Worm (Caenorhabditis elegans) whole organism, L4 larva: ENCODE data around the gene Y22D7AL.16.

Experiments used
- F10B5.3 ChIP-seq: sonication (generic microtip); optimal IDR thresholded peaks from 2 replicates; lab custom pipeline; 2016; ENCODE audit warnings: mild to moderate bottlenecking, missing genetic modification characterization, missing compliant biosample characterization
- F37D6.2 ChIP-seq: sonication (generic microtip); optimal IDR thresholded peaks from 2 replicates; lab custom pipeline; 2016; ENCODE audit warnings: mild to moderate bottlenecking, missing genetic modification characterization, missing compliant biosample characterization
- R02D3.7 ChIP-seq: fragments of 150-350 bp; sonication (generic microtip); optimal IDR thresholded peaks from 3 replicates; lab custom pipeline; 2014; ENCODE audit warnings: missing biosample characterization, missing genetic modification characterization
- T26A8.4 ChIP-seq: fragments of 200-800 bp; sonication (Bioruptor generic); IDR thresholded peaks from 2 replicates; pipeline ENCODE4 v1.3.6; 2022; ENCODE audit warnings: missing genetic modification characterization, missing compliant biosample characterization
- Y5F2A.4 ChIP-seq: fragments of 200-800 bp; sonication (Bioruptor generic); optimal IDR thresholded peaks from 2 replicates; lab custom pipeline; 2018; ENCODE audit warnings: mild to moderate bottlenecking, missing genetic modification characterization, missing compliant biosample characterization
- ama-1 ChIP-seq: fragments of 150-350 bp; optimal IDR thresholded peaks from 2 replicates; lab custom pipeline; 2014; ENCODE audit warnings: inconsistent platforms, mixed read lengths
- attf-4 ChIP-seq: sonication (generic microtip); optimal IDR thresholded peaks from 3 replicates; lab custom pipeline; 2017; ENCODE audit warnings: missing biosample characterization, missing genetic modification characterization
- daf-12 ChIP-seq: fragments of 150-350 bp; optimal IDR thresholded peaks from 2 replicates; lab custom pipeline; 2014; ENCODE audit warnings: missing biosample characterization, missing genetic modification reagents, missing genetic modification characterization
- daf-16 ChIP-seq, 3 experiments: sonication (generic microtip); optimal IDR thresholded peaks; 2 replicates each; lab custom pipeline; 2016 to 2017; ENCODE audit warnings: missing genetic modification characterization in 3 of 3, missing genetic modification reagents in 3 of 3, mild to moderate bottlenecking in 2 of 3, missing compliant biosample characterization in 2 of 3, missing biosample characterization in 1 of 3, moderate library complexity in 1 of 3
- daf-19 ChIP-seq: fragments of 200-800 bp; sonication (Bioruptor generic); conservative IDR thresholded peaks from 2 replicates; pipeline ENCODE4 v1.3.6; 2022; ENCODE audit warnings: missing genetic modification characterization, missing compliant biosample characterization
- dmd-6 ChIP-seq: fragments of 200-800 bp; sonication (Bioruptor generic); IDR thresholded peaks from 2 replicates; pipeline ENCODE4 v1.3.6; 2022; ENCODE audit warnings: missing genetic modification reagents, missing genetic modification characterization, missing compliant biosample characterization
- dve-1 ChIP-seq: sonication (generic microtip); optimal IDR thresholded peaks from 2 replicates; lab custom pipeline; 2017; ENCODE audit warnings: antibody characterized with exemption, mild to moderate bottlenecking, missing genetic modification characterization, missing compliant biosample characterization; ENCODE audit not compliant: insufficient read depth
- egl-43 ChIP-seq: fragments of 200-800 bp; sonication (Bioruptor generic); IDR thresholded peaks from 2 replicates; pipeline ENCODE4 v1.3.6; 2022; ENCODE audit warnings: missing genetic modification reagents, missing genetic modification characterization, missing compliant biosample characterization
- fos-1 ChIP-seq: fragments of 150-350 bp; optimal IDR thresholded peaks from 2 replicates; lab custom pipeline; 2014; ENCODE audit warnings: missing biosample characterization, missing genetic modification characterization
- gei-8 ChIP-seq: fragments of 200-800 bp; sonication (Bioruptor generic); optimal IDR thresholded peaks from 2 replicates; lab custom pipeline; 2018; ENCODE audit warnings: mild to moderate bottlenecking, missing genetic modification characterization, missing compliant biosample characterization
- hif-1 ChIP-seq, 2 experiments: sonication (generic microtip); optimal IDR thresholded peaks; 2 replicates each; lab custom pipeline; 2016 to 2017; ENCODE audit warnings: missing compliant biosample characterization in 2 of 2, missing genetic modification characterization in 2 of 2, missing genetic modification reagents in 2 of 2, missing genotype in 2 of 2, mild to moderate bottlenecking in 1 of 2
- hlh-11 ChIP-seq: fragments of 200-800 bp; sonication (Bioruptor generic); optimal IDR thresholded peaks from 2 replicates; lab custom pipeline; 2018; ENCODE audit warnings: mild to moderate bottlenecking, missing genetic modification characterization, missing compliant biosample characterization
- hmg-1.1 ChIP-seq: fragments of 200-800 bp; sonication (Bioruptor generic); IDR thresholded peaks from 2 replicates; pipeline ENCODE4 v1.3.6; 2022; ENCODE audit warnings: missing genetic modification reagents, missing genetic modification characterization, missing compliant biosample characterization
- jun-1 ChIP-seq: fragments of 150-350 bp; optimal IDR thresholded peaks from 2 replicates; lab custom pipeline; 2014; ENCODE audit warnings: missing biosample characterization, missing genetic modification reagents, missing genetic modification characterization
- lim-7 ChIP-seq: fragments of 200-800 bp; sonication (Bioruptor generic); IDR thresholded peaks from 2 replicates; pipeline ENCODE4 v1.3.6; 2022; ENCODE audit warnings: missing genetic modification characterization, missing compliant biosample characterization
- lin-29 ChIP-seq: fragments of 200-800 bp; sonication (Bioruptor generic); IDR thresholded peaks from 2 replicates; pipeline ENCODE4 v1.3.6; 2022; ENCODE audit warnings: missing genetic modification reagents, missing genetic modification characterization, missing compliant biosample characterization
- lin-38 ChIP-seq: fragments of 200-800 bp; sonication (Bioruptor generic); IDR thresholded peaks from 2 replicates; pipeline ENCODE4 v1.3.6; 2022; ENCODE audit warnings: missing genetic modification reagents, missing genetic modification characterization, missing compliant biosample characterization
- lsy-2 ChIP-seq, 2 experiments: fragments of 150-350 bp in 1 of 2; sonication (generic microtip) in 1 of 2; optimal IDR thresholded peaks; 2 replicates each; lab custom pipeline; 2014 to 2017; ENCODE audit warnings: missing biosample characterization in 2 of 2, missing genetic modification characterization in 2 of 2
- mes-2 ChIP-seq: sonication (generic microtip); optimal IDR thresholded peaks from 2 replicates; lab custom pipeline; 2016; ENCODE audit warnings: missing genotype, mild to moderate bottlenecking, missing genetic modification characterization, missing compliant biosample characterization; ENCODE audit not compliant: poor library complexity, severe bottlenecking
- mxl-3 ChIP-seq: fragments of 200-800 bp; sonication (Bioruptor generic); optimal IDR thresholded peaks from 2 replicates; lab custom pipeline; 2018; ENCODE audit warnings: mild to moderate bottlenecking, missing genetic modification characterization, missing compliant biosample characterization
- nhr-10 ChIP-seq: fragments of 150-350 bp; optimal IDR thresholded peaks from 2 replicates; lab custom pipeline; 2014; ENCODE audit warnings: missing biosample characterization, missing genetic modification characterization
- nhr-111 ChIP-seq: fragments of 200-800 bp; sonication (Bioruptor generic); optimal IDR thresholded peaks from 2 replicates; lab custom pipeline; 2018; ENCODE audit warnings: mild to moderate bottlenecking, missing genetic modification characterization, missing compliant biosample characterization
- nhr-28 ChIP-seq: fragments of 150-350 bp; optimal IDR thresholded peaks from 2 replicates; lab custom pipeline; 2014; ENCODE audit warnings: missing biosample characterization, missing genetic modification characterization
- nhr-6 ChIP-seq: fragments of 150-350 bp; optimal IDR thresholded peaks from 2 replicates; lab custom pipeline; 2014; ENCODE audit warnings: missing biosample characterization, missing genetic modification characterization
- nhr-77 ChIP-seq: fragments of 150-350 bp; optimal IDR thresholded peaks from 2 replicates; lab custom pipeline; 2014; ENCODE audit warnings: missing biosample characterization, missing genetic modification characterization
- pha-4 ChIP-seq, 2 experiments: fragments of 150-350 bp in 1 of 2; fragments of 200-800 bp in 1 of 2; sonication (Bioruptor generic) in 1 of 2; IDR thresholded peaks in 1 of 2; optimal IDR thresholded peaks in 1 of 2; 2 replicates each; pipeline versions ENCODE4 v1.3.6 to Lab custom; 2014 to 2022; ENCODE audit warnings: missing genetic modification characterization in 2 of 2, missing genetic modification reagents in 2 of 2, missing biosample characterization in 1 of 2, missing compliant biosample characterization in 1 of 2
- php-3 ChIP-seq: fragments of 200-800 bp; sonication (Bioruptor generic); IDR thresholded peaks from 2 replicates; pipeline ENCODE4 v1.3.6; 2022; ENCODE audit warnings: missing genetic modification reagents, missing genetic modification characterization, missing compliant biosample characterization
- pqm-1 ChIP-seq: sonication (generic microtip); optimal IDR thresholded peaks from 2 replicates; lab custom pipeline; 2017; ENCODE audit warnings: missing biosample characterization, missing genetic modification characterization
- set-16 ChIP-seq: fragments of 200-800 bp; sonication (Bioruptor generic); IDR thresholded peaks from 2 replicates; pipeline ENCODE4 v1.3.6; 2022; ENCODE audit warnings: missing genetic modification reagents, missing genetic modification characterization, missing compliant biosample characterization
- unc-130 ChIP-seq: sonication (generic microtip); optimal IDR thresholded peaks from 2 replicates; lab custom pipeline; 2016; ENCODE audit warnings: missing genetic modification reagents, missing genetic modification characterization, missing compliant biosample characterization
- unc-62 ChIP-seq, 3 experiments: fragments of 150-350 bp in 1 of 3; sonication (generic microtip); optimal IDR thresholded peaks in 2 of 3; peaks in 1 of 3; 1 replicate in 1 of 3; 2 replicates in 2 of 3; lab custom pipeline; 2014 to 2017; ENCODE audit warnings: missing biosample characterization in 3 of 3, missing genetic modification characterization in 3 of 3, missing genetic modification reagents in 3 of 3, missing genotype in 1 of 3
- vab-7 ChIP-seq: fragments of 200-800 bp; sonication (Bioruptor generic); IDR thresholded peaks from 2 replicates; pipeline ENCODE4 v1.3.6; 2022; ENCODE audit warnings: missing genetic modification reagents, missing genetic modification characterization, missing compliant biosample characterization
- zfp-2 ChIP-seq: sonication (generic microtip); optimal IDR thresholded peaks from 2 replicates; lab custom pipeline; 2016; ENCODE audit warnings: mild to moderate bottlenecking, missing genetic modification characterization, missing compliant biosample characterization
- ztf-11 ChIP-seq: fragments of 150-350 bp; optimal IDR thresholded peaks from 2 replicates; lab custom pipeline; 2014; ENCODE audit warnings: missing biosample characterization, missing genetic modification characterization

The Y22D7AL.16 gene

DNA sequence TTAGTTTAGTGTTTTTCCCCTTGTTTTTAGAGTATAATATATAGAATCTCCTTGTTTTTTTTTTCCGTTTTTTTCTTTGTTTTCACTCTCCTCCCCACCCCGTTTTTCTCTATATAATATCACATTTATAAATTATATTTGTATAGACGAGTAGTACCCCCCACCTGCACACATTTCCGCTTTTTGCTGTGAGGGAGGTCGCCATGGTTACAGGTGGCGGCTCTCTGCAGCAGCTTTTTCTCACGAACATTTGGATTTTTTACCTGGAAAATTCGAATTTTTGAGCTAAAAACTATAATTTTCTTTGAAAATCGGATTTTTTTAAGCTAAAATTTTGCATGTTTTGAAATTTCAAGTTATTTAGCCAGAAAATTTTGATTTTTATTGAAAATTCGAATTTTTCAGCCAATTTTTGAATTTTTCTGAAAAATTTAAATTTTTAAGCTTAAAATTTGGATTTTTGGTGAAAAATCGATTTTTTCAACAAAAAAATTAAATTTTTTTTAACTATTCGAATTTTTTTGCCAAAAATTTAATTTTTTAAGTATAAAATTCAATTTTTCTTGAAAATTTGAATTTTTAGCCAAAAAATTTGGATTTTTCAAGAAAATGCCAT, 39.2 kb downstream of the Y22D7AL.16 start (continued):
- TF ChIP-seq nhr-77 (no peak), mes-2 (tag; lab: Kevin White, UChicago) (no peak), R02D3.7 (tag; lab: Kevin White, UChicago) (no peak), hmg-1.1 (GFP tag; lab: Robert Waterston, UW) (no peak)
- TF ChIP-seq, all 104 proteins: peak for 25

DNA sequence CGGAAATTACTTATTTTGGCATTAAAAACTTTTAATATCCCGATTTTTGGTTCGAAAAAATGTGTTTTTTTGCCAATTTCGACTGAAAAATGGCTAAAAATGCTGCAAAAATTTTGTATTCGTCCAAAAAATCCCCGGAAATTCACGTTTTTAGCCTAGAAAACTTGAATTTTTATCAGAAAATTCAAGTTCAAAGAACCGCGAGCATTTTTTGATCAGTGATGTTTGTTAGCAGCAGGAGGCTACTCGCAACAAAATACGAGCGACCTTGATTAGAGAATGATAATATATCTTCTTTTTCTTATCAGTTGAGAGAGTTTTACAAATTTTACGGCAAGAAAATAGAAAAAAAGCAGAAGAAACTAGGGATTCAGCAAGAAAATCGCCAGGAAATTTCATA, 42.7 kb downstream of the Y22D7AL.16 start:
- TF ChIP-seq unc-130 (GFP tag; lab: Kevin White, UChicago) (no peak), dmd-6 (GFP tag; lab: Robert Waterston, UW) (peak; percentile 34; the same call in 1 of the 2 replicates), gei-8 (GFP tag; lab: Kevin White, UChicago) (no peak), nhr-6 (tag; lab: Kevin White, UChicago) (no peak), hif-1 (tag; optimal IDR thresholded peaks at IDR 0.05; lab: Kevin White, UChicago) (peak in 1 of 2 experiments; percentile 1), nhr-10 (tag; lab: Kevin White, UChicago) (peak; percentile 87), daf-16 (GFP tag; optimal IDR thresholded peaks at IDR 0.05; lab: Kevin White, UChicago) (no peak), daf-16 (tag; optimal IDR thresholded peaks at IDR 0.05; lab: Kevin White, UChicago) (peak; percentile 56), nhr-77 (no peak), lin-38 (peak; percentile 36; the same call in 1 of the 2 replicates), zfp-2 (no peak), attf-4 (tag; lab: Kevin White, UChicago) (no peak), ztf-11 (tag; lab: Kevin White, UChicago) (no peak), mes-2 (tag; lab: Kevin White, UChicago) (peak; percentile 33), vab-7 (no peak), lin-29 (GFP tag; lab: Robert Waterston, UW) (no peak), lim-7 (GFP tag; lab: Robert Waterston, UW) (no peak), jun-1 (no peak), F10B5.3 (no peak), nhr-28 (peak; percentile 46), dve-1 (tag; lab: Kevin White, UChicago) (peak; percentile 69), php-3 (no peak), pqm-1 (tag; lab: Kevin White, UChicago) (peak; percentile 1), nhr-111 (GFP tag; lab: Kevin White, UChicago) (no peak), lsy-2 (tag; optimal IDR thresholded peaks at IDR 0.05; lab: Kevin White, UChicago) (peak in 1 of 2 experiments; percentile 51), hlh-11 (tag; lab: Kevin White, UChicago) (peak; percentile 46)
- TF ChIP-seq, all 104 proteins: peak for 11

DNA sequence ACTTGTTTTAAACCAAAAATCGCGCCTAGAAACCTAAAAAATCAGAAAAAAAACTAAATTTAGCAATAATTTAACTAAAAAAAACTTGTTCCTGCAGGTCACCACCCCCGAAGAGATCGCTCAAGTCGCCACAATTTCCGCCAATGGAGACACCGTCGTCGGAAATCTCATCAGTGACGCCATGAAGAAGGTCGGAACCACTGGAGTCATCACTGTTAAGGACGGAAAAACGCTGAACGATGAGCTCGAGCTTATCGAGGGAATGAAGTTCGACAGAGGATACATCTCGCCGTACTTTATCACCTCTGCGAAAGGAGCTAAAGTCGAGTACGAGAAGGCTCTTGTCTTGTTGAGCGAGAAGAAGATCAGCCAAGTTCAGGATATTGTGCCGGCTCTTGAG, 43.7 kb downstream of the Y22D7AL.16 start:
- TF ChIP-seq mxl-3 (no peak), hif-1 (tag; optimal IDR thresholded peaks at IDR 0.05; lab: Kevin White, UChicago) (no peak), hlh-11 (tag; lab: Kevin White, UChicago) (no peak), set-16 (peak; percentile 14; the same call in 1 of the 2 replicates), daf-19 (GFP tag; lab: Robert Waterston, UW) (no peak), jun-1 (no peak), F37D6.2 (tag; lab: Kevin White, UChicago) (no peak), daf-12 (no peak), pha-4 (GFP tag; IDR thresholded peaks at IDR 0.05; lab: Robert Waterston, UW) (no peak), pha-4 (tag; optimal IDR thresholded peaks at IDR 0.05; lab: Kevin White, UChicago) (no peak), unc-62 (GFP tag; optimal IDR thresholded peaks at IDR 0.05 in 1 of 2; lab: Kevin White, UChicago) (peak in 1 of 2 experiments; percentile 54), unc-62 (tag; optimal IDR thresholded peaks at IDR 0.05; lab: Kevin White, UChicago) (no peak), fos-1 (tag; lab: Kevin White, UChicago) (no peak), egl-43 (GFP tag; lab: Robert Waterston, UW) (no peak), vab-7 (no peak), Y5F2A.4 (no peak), T26A8.4 (GFP tag; lab: Robert Waterston, UW) (no peak), nhr-28 (no peak), ama-1 (lab: Kevin White, UChicago) (no peak)
